Fruit fly (Drosophila melanogaster) whole organism, embryonic: Measurements from ENCODE around the gene CG6830.
A peak's percentile ranks its signal among the peaks of the same experiment; 100 is the strongest.

ENCODE experiments used
- Awh ChIP-seq: fragments of 200-800 bp; sonication (Bioruptor generic); IDR thresholded peaks from 2 replicates; pipeline ENCODE4, ENCODE4 v1.3.6; 2022; ENCODE audit warnings: missing biosample characterization, missing genetic modification characterization
- B-H1 ChIP-seq: fragments of 200-800 bp; sonication (Bioruptor generic); IDR thresholded peaks from 3 replicates; pipeline ENCODE4 v1.3.6; 2022; ENCODE audit warnings: missing biosample characterization, missing genetic modification characterization
- B-H2 ChIP-seq: fragments of 200-800 bp; sonication (Bioruptor generic); optimal IDR thresholded peaks from 2 replicates; lab custom pipeline; 2018; ENCODE audit warnings: missing biosample characterization, mild to moderate bottlenecking, missing genetic modification characterization
- CG10147 ChIP-seq: fragments of 200-800 bp; sonication (Bioruptor generic); optimal IDR thresholded peaks from 2 replicates; lab custom pipeline; 2019; ENCODE audit warnings: missing biosample characterization, mild to moderate bottlenecking, missing genetic modification characterization, moderate library complexity
- CG10209 ChIP-seq: fragments of 200-800 bp; sonication (Bioruptor generic); optimal IDR thresholded peaks from 3 replicates; lab custom pipeline; 2017; ENCODE audit warnings: missing biosample characterization, mild to moderate bottlenecking, missing genetic modification characterization, missing genetic modification reagents
- CG10366 ChIP-seq: fragments of 200-800 bp; sonication (Bioruptor generic); IDR thresholded peaks from 2 replicates; pipeline ENCODE4 v1.3.6; 2022; ENCODE audit warnings: missing biosample characterization, missing genetic modification characterization
- CG14050 ChIP-seq: fragments of 200-800 bp; sonication (Bioruptor generic); IDR thresholded peaks from 3 replicates; pipeline ENCODE4 v1.3.6; 2022; ENCODE audit warnings: missing biosample characterization, missing genetic modification characterization
- CG15696 ChIP-seq: fragments of 200-800 bp; sonication (Bioruptor generic); optimal IDR thresholded peaks from 2 replicates; lab custom pipeline; 2019; ENCODE audit warnings: missing biosample characterization, mild to moderate bottlenecking, missing genetic modification characterization, moderate library complexity
- CG1647 ChIP-seq: fragments of 200-800 bp; sonication (Bioruptor generic); optimal IDR thresholded peaks from 3 replicates; lab custom pipeline; 2016; ENCODE audit warnings: missing biosample characterization, missing genetic modification characterization
- CG2678 ChIP-seq: fragments of 200-800 bp; sonication (Bioruptor generic); optimal IDR thresholded peaks from 3 replicates; lab custom pipeline; 2019; ENCODE audit warnings: missing biosample characterization, mild to moderate bottlenecking, missing genetic modification characterization, moderate library complexity
- CG30020 ChIP-seq: fragments of 200-800 bp; optimal IDR thresholded peaks from 2 replicates; lab custom pipeline; 2019; ENCODE audit warnings: missing biosample characterization, mild to moderate bottlenecking, missing genetic modification characterization, moderate library complexity
- CG32767 ChIP-seq: fragments of 200-800 bp; sonication (Bioruptor generic); IDR thresholded peaks from 2 replicates; pipeline ENCODE4 v1.3.6; 2022; ENCODE audit warnings: missing biosample characterization, missing genetic modification characterization
- CG3726 ChIP-seq: fragments of 200-800 bp; sonication (Bioruptor generic); IDR thresholded peaks from 3 replicates; pipeline ENCODE4, ENCODE4 v1.3.6; 2022; ENCODE audit warnings: missing biosample characterization, missing genetic modification characterization
- CG43689 ChIP-seq: fragments of 200-800 bp; sonication (Bioruptor generic); IDR thresholded peaks from 2 replicates; pipeline ENCODE4 v1.3.6; 2022; ENCODE audit warnings: missing biosample characterization, missing genetic modification characterization
- CG5953 ChIP-seq: fragments of 200-800 bp; sonication (Bioruptor generic); IDR thresholded peaks from 2 replicates; pipeline ENCODE4 v1.3.6; 2022; ENCODE audit warnings: missing biosample characterization, missing genetic modification characterization
- CG6254 ChIP-seq: fragments of 200-800 bp; sonication (Bioruptor generic); optimal IDR thresholded peaks from 3 replicates; lab custom pipeline; 2017; ENCODE audit warnings: mild to moderate bottlenecking, missing biosample characterization, missing genetic modification reagents, missing genetic modification characterization
- CG6272 ChIP-seq: fragments of 200-800 bp; sonication (Bioruptor generic); IDR thresholded peaks from 2 replicates; pipeline ENCODE4 v1.3.6; 2022; ENCODE audit warnings: missing biosample characterization, missing genetic modification characterization
- CG8944 ChIP-seq: fragments of 200-800 bp; sonication (Bioruptor generic); optimal IDR thresholded peaks from 3 replicates; lab custom pipeline; 2016; ENCODE audit warnings: missing biosample characterization, missing genetic modification characterization
- Camta ChIP-seq: fragments of 200-800 bp; sonication (Bioruptor generic); optimal IDR thresholded peaks from 2 replicates; lab custom pipeline; 2016; ENCODE audit warnings: missing biosample characterization, missing genetic modification characterization
- Deaf1 ChIP-seq: fragments of 200-800 bp; optimal IDR thresholded peaks from 3 replicates; lab custom pipeline; 2019; ENCODE audit warnings: missing biosample characterization, mild to moderate bottlenecking, missing genetic modification characterization, moderate library complexity
- Dip2 ChIP-seq: fragments of 200-800 bp; sonication (Bioruptor generic); IDR thresholded peaks from 2 replicates; pipeline ENCODE4 v1.3.6; 2022; ENCODE audit warnings: missing biosample characterization, missing genetic modification characterization
- Dref ChIP-seq: fragments of 200-800 bp; sonication (Bioruptor generic); IDR thresholded peaks from 2 replicates; pipeline ENCODE4 v1.3.6; 2022; ENCODE audit warnings: missing biosample characterization, missing genetic modification characterization
- E2f1 ChIP-seq: fragments of 200-800 bp; sonication (Bioruptor generic); IDR thresholded peaks from 2 replicates; pipeline ENCODE4 v1.3.6; 2022; ENCODE audit warnings: missing biosample characterization, missing genetic modification characterization
- HmgD ChIP-seq: fragments of 200-800 bp; sonication (Bioruptor generic); optimal IDR thresholded peaks from 3 replicates; lab custom pipeline; 2016; ENCODE audit warnings: missing biosample characterization, missing genetic modification characterization
- HmgZ ChIP-seq: fragments of 200-800 bp; sonication (Bioruptor generic); optimal IDR thresholded peaks from 2 replicates; lab custom pipeline; 2018; ENCODE audit warnings: missing biosample characterization, mild to moderate bottlenecking, missing genetic modification characterization
- Hr78 ChIP-seq, 2 experiments: fragments of 200-800 bp in 1 of 2; fragments of >200 bp in 1 of 2; sonication (Bioruptor generic) in 1 of 2; optimal IDR thresholded peaks; 2 replicates each; lab custom pipeline; 2017 to 2019; ENCODE audit warnings: missing biosample characterization in 2 of 2, missing genetic modification characterization in 2 of 2, mild to moderate bottlenecking in 1 of 2, moderate library complexity in 1 of 2
- Lhr ChIP-seq: fragments of 200-800 bp; sonication (Bioruptor generic); optimal IDR thresholded peaks from 3 replicates; lab custom pipeline; 2017; ENCODE audit warnings: mild to moderate bottlenecking, missing biosample characterization, missing genetic modification reagents, missing genetic modification characterization
- NK7.1 ChIP-seq: fragments of 200-800 bp; sonication (Bioruptor generic); optimal IDR thresholded peaks from 3 replicates; lab custom pipeline; 2016; ENCODE audit warnings: missing biosample characterization, missing genetic modification characterization
- Nf-YC ChIP-seq: fragments of 200-800 bp; optimal IDR thresholded peaks from 3 replicates; lab custom pipeline; 2019; ENCODE audit warnings: missing biosample characterization, mild to moderate bottlenecking, missing genetic modification characterization, moderate library complexity
- Poxn ChIP-seq: fragments of 200-800 bp; sonication (Bioruptor generic); IDR thresholded peaks from 2 replicates; pipeline ENCODE4 v1.3.6; 2022; ENCODE audit warnings: missing biosample characterization, missing genetic modification characterization
- Rfx ChIP-seq: fragments of 200-800 bp; sonication (Bioruptor generic); IDR thresholded peaks from 2 replicates; pipeline ENCODE4 v1.3.6; 2022; ENCODE audit warnings: missing biosample characterization, missing genetic modification characterization
- Six4 ChIP-seq: fragments of 200-800 bp; sonication (Bioruptor generic); optimal IDR thresholded peaks from 2 replicates; lab custom pipeline; 2016; ENCODE audit warnings: missing biosample characterization, missing genetic modification characterization
- Ssrp ChIP-seq: fragments of 200-800 bp; sonication (Bioruptor generic); optimal IDR thresholded peaks from 2 replicates; lab custom pipeline; 2018; ENCODE audit warnings: missing biosample characterization, mild to moderate bottlenecking, missing genetic modification characterization, moderate library complexity
- Usf ChIP-seq: fragments of 200-800 bp; sonication (Bioruptor generic); optimal IDR thresholded peaks from 2 replicates; lab custom pipeline; 2017; ENCODE audit warnings: missing genotype, missing biosample characterization, missing genetic modification characterization
- emc ChIP-seq: fragments of 200-800 bp; sonication (Bioruptor generic); optimal IDR thresholded peaks from 2 replicates; lab custom pipeline; 2016; ENCODE audit warnings: missing biosample characterization, missing genetic modification characterization
- gcm2 ChIP-seq: fragments of 200-800 bp; sonication (Bioruptor generic); optimal IDR thresholded peaks from 2 replicates; lab custom pipeline; 2016; ENCODE audit warnings: missing biosample characterization, missing genetic modification characterization
- gsb-n ChIP-seq: fragments of 200-800 bp; sonication (Bioruptor generic); optimal IDR thresholded peaks from 3 replicates; lab custom pipeline; 2018; ENCODE audit warnings: missing biosample characterization, mild to moderate bottlenecking, missing genetic modification characterization
- her ChIP-seq: fragments of 200-800 bp; sonication (Bioruptor generic); optimal IDR thresholded peaks from 2 replicates; lab custom pipeline; 2016; ENCODE audit warnings: missing biosample characterization, missing genetic modification characterization
- ind ChIP-seq: fragments of 200-800 bp; sonication (Bioruptor generic); optimal IDR thresholded peaks from 3 replicates; lab custom pipeline; 2016; ENCODE audit warnings: missing biosample characterization, missing genetic modification characterization
- inv ChIP-seq: fragments of 200-800 bp; sonication (Bioruptor generic); IDR thresholded peaks from 2 replicates; pipeline ENCODE4 v1.3.6; 2022; ENCODE audit warnings: missing biosample characterization, missing genetic modification characterization; ENCODE audit not compliant: partially characterized antibody
- knrl ChIP-seq: fragments of 200-800 bp; sonication (Bioruptor generic); IDR thresholded peaks from 3 replicates; pipeline ENCODE4 v1.3.6; 2022; ENCODE audit warnings: missing biosample characterization, missing genetic modification characterization; ENCODE audit not compliant: partially characterized antibody
- nerfin-1 ChIP-seq: fragments of 200-800 bp; sonication (Bioruptor generic); optimal IDR thresholded peaks from 3 replicates; lab custom pipeline; 2019; ENCODE audit warnings: missing biosample characterization, mild to moderate bottlenecking, missing genetic modification characterization, moderate library complexity
- otp ChIP-seq: fragments of 200-800 bp; sonication (Bioruptor generic); IDR thresholded peaks from 3 replicates; pipeline ENCODE4, ENCODE4 v1.3.6; 2022; ENCODE audit warnings: missing biosample characterization, missing genetic modification characterization
- row ChIP-seq: fragments of 200-800 bp; sonication (Bioruptor generic); IDR thresholded peaks from 3 replicates; pipeline ENCODE4 v1.3.6; 2022; ENCODE audit warnings: missing biosample characterization, missing genetic modification characterization
- shn ChIP-seq: fragments of 200-800 bp; sonication (Bioruptor generic); optimal IDR thresholded peaks from 3 replicates; lab custom pipeline; 2016; ENCODE audit warnings: missing biosample characterization, missing genetic modification characterization
- slbo ChIP-seq: fragments of 200-800 bp; sonication (Bioruptor generic); IDR thresholded peaks from 2 replicates; pipeline ENCODE4 v1.3.6; 2022; ENCODE audit warnings: missing biosample characterization, missing genetic modification characterization
- slou ChIP-seq: fragments of 200-800 bp; sonication (Bioruptor generic); optimal IDR thresholded peaks from 3 replicates; lab custom pipeline; 2016; ENCODE audit warnings: missing biosample characterization, missing genetic modification characterization
- stc ChIP-seq: fragments of 200-800 bp; sonication (Bioruptor generic); IDR thresholded peaks from 2 replicates; pipeline ENCODE4 v1.3.6; 2022; ENCODE audit warnings: missing biosample characterization, missing genetic modification characterization
- tgo ChIP-seq: fragments of 200-800 bp; sonication (Bioruptor generic); IDR thresholded peaks from 3 replicates; pipeline ENCODE4 v1.3.6; 2022; ENCODE audit warnings: missing biosample characterization, missing genetic modification characterization
- ttk ChIP-seq: fragments of 200-800 bp; sonication (Bioruptor generic); IDR thresholded peaks from 2 replicates; pipeline ENCODE4 v2.1.2; 2022; ENCODE audit warnings: missing biosample characterization, missing genetic modification characterization
- tx ChIP-seq: fragments of 200-800 bp; sonication (Bioruptor generic); optimal IDR thresholded peaks from 2 replicates; lab custom pipeline; 2016; ENCODE audit warnings: missing biosample characterization, missing genetic modification characterization
- wdn ChIP-seq: fragments of 200-800 bp; sonication (Bioruptor generic); IDR thresholded peaks from 2 replicates; pipeline ENCODE4 v1.3.6; 2022; ENCODE audit warnings: missing biosample characterization, missing genetic modification characterization
- zfh2 ChIP-seq: fragments of 200-800 bp; sonication (Bioruptor generic); optimal IDR thresholded peaks from 2 replicates; lab custom pipeline; 2016; ENCODE audit warnings: missing biosample characterization, missing genetic modification characterization

CG6830 gene

dm6 chr3R:11663441-11663840 lies 20.7 kb downstream of the CG6830 start (continued):
- TF ChIP-seq Hr78 (GFP tag; optimal IDR thresholded peaks at IDR 0.05; lab: Kevin White, UChicago) (peak in 1 of 2 experiments; percentile 64), Nf-YC (peak; percentile 37), CG10366 (GFP tag; lab: Robert Waterston, UW) (peak; percentile 8; the same call in 1 of the 2 replicates), CG6272 (GFP tag; lab: Robert Waterston, UW) (no peak), CG2678 (tag; lab: Kevin White, UChicago) (peak; percentile 77), Six4 (GFP tag; lab: Kevin White, UChicago) (no peak), ind (GFP tag; lab: Kevin White, UChicago) (peak; percentile 34), Awh (GFP tag; lab: Robert Waterston, UW) (no peak), wdn (no peak), B-H1 (GFP tag; lab: Robert Waterston, UW) (no peak; the same call in 2 of the 3 replicates), Lhr (GFP tag; lab: Kevin White, UChicago) (no peak), nerfin-1 (tag; lab: Kevin White, UChicago) (peak; percentile 34), tx (GFP tag; lab: Kevin White, UChicago) (no peak), slbo (GFP tag; lab: Robert Waterston, UW) (peak; percentile 30; the same call in 1 of the 2 replicates), gcm2 (GFP tag; lab: Kevin White, UChicago) (no peak), emc (GFP tag; lab: Kevin White, UChicago) (no peak), CG30020 (tag; lab: Kevin White, UChicago) (no peak), slou (GFP tag; lab: Kevin White, UChicago) (no peak), B-H2 (GFP tag; lab: Kevin White, UChicago) (no peak), stc (GFP tag; lab: Robert Waterston, UW) (no peak; the same call in 1 of the 2 replicates), CG3726 (GFP tag; lab: Robert Waterston, UW) (no peak), ttk (GFP tag; lab: Robert Waterston, UW) (peak; percentile 35; the same call in 1 of the 2 replicates), otp (no peak), tgo (GFP tag; lab: Robert Waterston, UW) (peak; percentile 39; the same call in 1 of the 3 replicates), CG5953 (GFP tag; lab: Robert Waterston, UW) (no peak), CG10209 (GFP tag; lab: Kevin White, UChicago) (peak; percentile 49), gsb-n (tag; lab: Kevin White, UChicago) (peak; percentile 12), Ssrp (peak; percentile 35), E2f1 (GFP tag; lab: Robert Waterston, UW) (no peak), knrl (GFP tag; lab: Robert Waterston, UW) (no peak), Poxn (GFP tag; lab: Robert Waterston, UW) (no peak), row (GFP tag; lab: Robert Waterston, UW) (peak; percentile 61), shn (GFP tag; lab: Kevin White, UChicago) (no peak), CG8944 (GFP tag; lab: Kevin White, UChicago) (no peak), NK7.1 (GFP tag; lab: Kevin White, UChicago) (no peak), CG43689 (GFP tag; lab: Robert Waterston, UW) (no peak), Deaf1 (tag; lab: Kevin White, UChicago) (peak; percentile 12), HmgD (GFP tag; lab: Kevin White, UChicago) (no peak), Usf (GFP tag; lab: Kevin White, UChicago) (no peak), inv (GFP tag; lab: Robert Waterston, UW) (no peak), CG1647 (GFP tag; lab: Kevin White, UChicago) (no peak), her (GFP tag; lab: Kevin White, UChicago) (no peak), Dref (no peak), Rfx (GFP tag; lab: Robert Waterston, UW) (no peak), CG6254 (GFP tag; lab: Kevin White, UChicago) (no peak), Dip2 (GFP tag; lab: Robert Waterston, UW) (no peak), zfh2 (GFP tag; lab: Kevin White, UChicago) (no peak), CG14050 (no peak), Camta (no peak), CG15696 (tag; lab: Kevin White, UChicago) (no peak), CG32767 (no peak), CG10147 (GFP tag; lab: Kevin White, UChicago) (no peak), HmgZ (no peak)
